Worm (Caenorhabditis elegans) whole organism, L1 larva: Measurements from ENCODE around the gene Y47D7A.17.

ENCODE experiments used
- ama-1 ChIP-seq: fragments of 150-350 bp; optimal IDR thresholded peaks from 2 replicates; lab custom pipeline; 2014
- blmp-1 ChIP-seq: fragments of 150-350 bp; optimal IDR thresholded peaks from 2 replicates; lab custom pipeline; 2014; ENCODE audit warnings: missing biosample characterization, missing genetic modification characterization
- ceh-82 ChIP-seq, 3 experiments: fragments of 150-350 bp in 1 of 3; sonication (generic microtip) in 2 of 3; optimal IDR thresholded peaks; 2 replicates each; lab custom pipeline; 2014 to 2017; ENCODE audit warnings: missing biosample characterization in 3 of 3, missing genetic modification characterization in 3 of 3
- elt-2 ChIP-seq: sonication (generic microtip); optimal IDR thresholded peaks from 2 replicates; lab custom pipeline; 2016; ENCODE audit warnings: missing genetic modification characterization, mild to moderate bottlenecking, inconsistent platforms, missing compliant biosample characterization, missing genetic modification reagents
- elt-3 ChIP-seq, 6 experiments: fragments of 150-350 bp in 1 of 6; sonication (generic microtip); optimal IDR thresholded peaks; 2 replicates each; lab custom pipeline; 2017 to 2018; ENCODE audit warnings: missing biosample characterization in 6 of 6, missing genetic modification characterization in 6 of 6, inconsistent platforms in 1 of 6
- isw-1 ChIP-seq: fragments of 200-800 bp; sonication (Bioruptor generic); IDR thresholded peaks from 2 replicates; pipeline ENCODE4 v1.3.6; 2022; ENCODE audit warnings: missing genetic modification characterization, missing compliant biosample characterization
- lin-15B ChIP-seq: fragments of 150-350 bp; sonication (generic microtip); optimal IDR thresholded peaks from 3 replicates; lab custom pipeline; 2014; ENCODE audit warnings: missing biosample characterization, missing genetic modification characterization
- mep-1 ChIP-seq: fragments of 150-350 bp; optimal IDR thresholded peaks from 2 replicates; lab custom pipeline; 2014; ENCODE audit warnings: missing biosample characterization, missing genetic modification characterization
- nhr-77 ChIP-seq: fragments of 150-350 bp; optimal IDR thresholded peaks from 2 replicates; lab custom pipeline; 2014; ENCODE audit warnings: missing biosample characterization, missing genetic modification characterization
- tbx-2 ChIP-seq: sonication (generic microtip); optimal IDR thresholded peaks from 2 replicates; lab custom pipeline; 2016; ENCODE audit warnings: missing genetic modification characterization, missing compliant biosample characterization
- vab-15 ChIP-seq: sonication (generic microtip); optimal IDR thresholded peaks from 2 replicates; lab custom pipeline; 2017; ENCODE audit warnings: missing genotype, mild to moderate bottlenecking, missing genetic modification characterization, missing compliant biosample characterization
- ztf-4 ChIP-seq: fragments of 150-350 bp; optimal IDR thresholded peaks from 2 replicates; lab custom pipeline; 2014; ENCODE audit warnings: missing biosample characterization, missing genetic modification characterization

DNA sequence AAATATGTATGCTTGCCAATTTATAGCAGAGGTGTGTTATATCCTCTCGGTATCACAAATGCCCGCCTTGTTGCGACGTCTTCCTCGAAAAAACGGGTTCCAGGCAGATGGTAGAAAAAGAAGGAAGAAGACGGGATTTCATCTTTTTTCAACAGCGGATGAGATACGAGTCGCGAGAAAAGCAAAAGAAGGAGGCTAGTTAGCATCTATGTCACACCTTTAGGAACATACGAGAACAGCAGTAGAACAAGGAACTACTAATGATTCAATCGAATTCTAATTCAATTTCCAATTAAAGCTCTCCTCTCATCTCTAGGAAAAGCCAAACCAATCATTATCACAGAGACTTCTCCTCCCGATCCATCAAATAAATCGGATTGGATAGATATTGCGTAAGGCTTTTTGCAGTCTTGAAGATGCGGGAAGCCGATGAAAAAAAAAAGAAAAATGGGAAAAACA, 3.0 kb upstream of the Y47D7A.17 start, which contains the start of gene grl-5:
- TF ChIP-seq mep-1 (tag; lab: Kevin White, UChicago) (no peak), blmp-1 (no peak), tbx-2 (tag; lab: Kevin White, UChicago) (no peak), elt-3 (tag; optimal IDR thresholded peaks at IDR 0.05; lab: Kevin White, UChicago) (no peak), lin-15B (tag; lab: Kevin White, UChicago) (no peak), ztf-4 (tag; lab: Kevin White, UChicago) (no peak), vab-15 (tag; lab: Kevin White, UChicago) (no peak), elt-2 (tag; lab: Kevin White, UChicago) (no peak), ama-1 (lab: Kevin White, UChicago) (no peak), isw-1 (no peak), ceh-82 (tag; optimal IDR thresholded peaks at IDR 0.05; lab: Kevin White, UChicago) (no peak), nhr-77 (no peak)
